Worm (Caenorhabditis elegans): Measurements from ENCODE around the gene srw-145.

ce11 chrV:13887358-13887757, 49.6 kb upstream of the srw-145 start, which contains the start of gene srsx-19:
- TF ChIP-seq fos-1 (tag; optimal IDR thresholded peaks at IDR 0.05): no peak
- TF ChIP-seq alr-1 (tag; optimal IDR thresholded peaks at IDR 0.05; ENCODE audit: borderline replicate concordance): no peak
- no peak for TF ChIP-seq mef-2 (tag; optimal IDR thresholded peaks at IDR 0.05)
- TF ChIP-seq ztf-4 (tag; optimal IDR thresholded peaks at IDR 0.05): no peak
- no peak for TF ChIP-seq ama-1 (optimal IDR thresholded peaks at IDR 0.05)
- TF ChIP-seq snpc-4 (tag; optimal IDR thresholded peaks at IDR 0.05): no peak
- TF ChIP-seq nhr-47 (tag; optimal IDR thresholded peaks at IDR 0.05): no peak

Measured in whole organism, L1 larva.